Worm (Caenorhabditis elegans): Measurements from ENCODE around the gene gtap-2.

Gene gtap-2

DNA sequence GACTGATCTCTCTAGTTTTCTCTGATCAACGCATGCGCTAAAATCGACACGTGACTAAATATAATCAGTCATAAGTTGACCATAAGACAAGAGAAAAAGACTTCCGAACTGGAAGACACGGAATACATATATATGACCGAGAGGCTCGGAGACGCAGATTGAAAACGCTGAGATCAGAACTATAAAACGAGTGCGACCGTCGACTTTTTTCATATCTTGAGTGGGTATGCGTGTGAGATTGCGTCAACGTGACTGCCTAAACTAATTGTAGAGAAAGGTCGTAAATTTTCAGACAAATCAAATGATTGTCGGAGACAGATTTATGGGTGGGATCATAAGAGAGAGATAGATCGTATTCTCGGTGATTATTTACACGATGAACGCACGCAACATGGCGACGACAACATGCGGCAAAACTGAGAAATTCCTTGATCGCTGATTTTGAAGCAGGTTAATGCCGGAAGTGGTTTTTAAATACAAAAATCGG is 741 bp upstream of the gtap-2 start (continued):
- TF ChIP-seq nhr-90 (tag; optimal IDR thresholded peaks at IDR 0.05; ENCODE audit: poor library complexity) (peak; percentile 43), skn-1 (tag; optimal IDR thresholded peaks at IDR 0.05) (peak; percentile 26), lir-3 (tag; optimal IDR thresholded peaks at IDR 0.05; ENCODE audit: poor library complexity) (peak; percentile 28), elt-2 (tag; optimal IDR thresholded peaks at IDR 0.05) (peak; percentile 59), pax-3 (tag; optimal IDR thresholded peaks at IDR 0.05) (no peak), ztf-4 (tag; optimal IDR thresholded peaks at IDR 0.05) (peak; percentile 64), ceh-88 (GFP tag; IDR thresholded peaks at IDR 0.05) (no peak), nhr-77 (tag; optimal IDR thresholded peaks at IDR 0.05) (no peak), aha-1 (tag; optimal IDR thresholded peaks at IDR 0.05) (no peak), C16A3.4 (tag; optimal IDR thresholded peaks at IDR 0.05) (no peak), unc-62 (GFP tag; optimal IDR thresholded peaks at IDR 0.05) (no peak), lsy-2 (tag; optimal IDR thresholded peaks at IDR 0.05) (peak in 1 of 2 experiments; percentile 39), hpl-2 (GFP tag; optimal IDR thresholded peaks at IDR 0.05) (no peak), mdl-1 (tag; optimal IDR thresholded peaks at IDR 0.05) (peak in 1 of 2 experiments; percentile 66), swsn-7 (tag; optimal IDR thresholded peaks at IDR 0.05) (no peak), dsc-1 (tag; optimal IDR thresholded peaks at IDR 0.05) (no peak), nhr-20 (tag; optimal IDR thresholded peaks at IDR 0.05) (peak; percentile 65), unc-30 (tag; optimal IDR thresholded peaks at IDR 0.05) (no peak), nhr-84 (tag; optimal IDR thresholded peaks at IDR 0.05) (no peak), egl-27 (tag; optimal IDR thresholded peaks at IDR 0.05) (no peak), nhr-85 (tag) (peak; percentile 83), hlh-4 (tag; optimal IDR thresholded peaks at IDR 0.05) (no peak), lin-14 (GFP tag; optimal IDR thresholded peaks at IDR 0.05) (peak; percentile 28), jun-1 (tag; optimal IDR thresholded peaks at IDR 0.05) (peak; percentile 4), nhr-12 (tag; optimal IDR thresholded peaks at IDR 0.05) (no peak), pqm-1 (tag; optimal IDR thresholded peaks at IDR 0.05) (no peak), zip-4 (GFP tag; optimal IDR thresholded peaks at IDR 0.05) (no peak), snpc-4 (tag; optimal IDR thresholded peaks at IDR 0.05) (no peak), mab-9 (GFP tag; IDR thresholded peaks at IDR 0.05) (no peak)

DNA sequence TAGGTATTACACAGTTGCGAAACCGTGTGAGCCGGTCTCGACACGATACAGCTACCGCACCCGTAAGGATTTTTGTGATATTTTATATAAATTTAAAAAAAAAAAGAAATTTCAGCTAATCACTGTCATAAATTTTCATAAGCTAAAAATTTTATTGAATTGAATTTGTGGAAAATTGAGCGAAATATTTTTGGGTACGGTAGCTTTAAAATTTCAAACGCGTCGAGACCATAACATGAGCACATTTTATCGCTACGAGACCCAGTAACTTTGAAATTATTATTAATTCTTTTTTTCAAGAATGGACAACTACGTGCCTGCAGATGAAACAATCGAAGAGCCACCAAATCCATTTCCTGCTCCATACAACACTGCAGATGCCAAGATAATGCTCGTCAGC is 4.8 kb downstream of the gtap-2 start, which contains the start of gene ZK632.14:
TSS of gene ZK632.14 (plus strand) at position 301 of the 400 bp plus-strand sequence.
- no peak for TF ChIP-seq fkh-8 (tag; optimal IDR thresholded peaks at IDR 0.05)
- no peak for TF ChIP-seq nhr-19 (GFP tag; conservative IDR thresholded peaks at IDR 0.05)
- no peak for TF ChIP-seq unc-98 (GFP tag; IDR thresholded peaks at IDR 0.05)
- TF ChIP-seq xbp-1 (tag; optimal IDR thresholded peaks at IDR 0.05), result no peak
- no peak for TF ChIP-seq mab-9 (GFP tag; IDR thresholded peaks at IDR 0.05)
- no peak for TF ChIP-seq efl-1 (optimal IDR thresholded peaks at IDR 0.05)
- no peak for TF ChIP-seq efl-1 (GFP tag; optimal IDR thresholded peaks at IDR 0.05 in 1 of 2)
- no peak for TF ChIP-seq nhr-90 (tag; optimal IDR thresholded peaks at IDR 0.05; ENCODE audit: poor library complexity)
- no peak for TF ChIP-seq nhr-76 (tag; optimal IDR thresholded peaks at IDR 0.05)
- no peak for TF ChIP-seq pax-3 (tag; optimal IDR thresholded peaks at IDR 0.05)
- TF ChIP-seq snu-23 (GFP tag; optimal IDR thresholded peaks at IDR 0.05), result no peak
- no peak for TF ChIP-seq ztf-4 (tag; optimal IDR thresholded peaks at IDR 0.05)
- TF ChIP-seq hpl-2 (GFP tag; optimal IDR thresholded peaks at IDR 0.05), result no peak
- no peak for TF ChIP-seq aha-1 (tag; optimal IDR thresholded peaks at IDR 0.05)
- TF ChIP-seq Y116A8C.19 (tag; optimal IDR thresholded peaks at IDR 0.05; ENCODE audit: borderline replicate concordance), result no peak

DNA sequence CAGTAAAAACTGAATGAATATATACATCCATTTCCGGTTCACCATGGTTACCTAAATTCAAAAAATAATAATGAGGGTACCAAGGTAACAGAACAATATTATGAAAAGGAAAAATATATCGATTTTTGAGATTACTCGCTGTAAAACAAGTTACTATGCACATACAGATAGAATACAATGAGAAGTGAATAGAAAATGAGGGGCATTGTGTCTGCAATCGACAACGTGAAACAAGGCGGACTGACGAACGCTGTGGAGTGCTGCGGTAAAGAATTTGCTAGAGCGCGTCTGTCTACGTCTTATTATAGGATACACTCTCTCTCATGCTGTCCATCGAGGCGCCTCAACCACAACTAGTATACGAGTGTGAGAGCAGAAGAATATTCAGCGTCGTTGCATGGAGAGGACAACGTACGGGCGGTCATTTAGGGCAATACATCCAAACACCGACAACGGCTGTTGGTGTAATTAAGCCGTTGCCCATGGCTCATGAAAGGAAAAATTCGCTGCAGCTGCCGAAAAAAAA is 8.8 kb downstream of the gtap-2 start, which contains the start of gene cnx-1:
TSS of gene cnx-1 (minus strand) at position 51 of the 526 bp plus-strand sequence.
- TF ChIP-seq tlp-1 (tag; optimal IDR thresholded peaks at IDR 0.05) (no peak), lin-14 (GFP tag; optimal IDR thresholded peaks at IDR 0.05) (peak; percentile 76), efl-3 (GFP tag; optimal IDR thresholded peaks at IDR 0.05) (no peak), ama-1 (optimal IDR thresholded peaks at IDR 0.05) (no peak), fkh-8 (tag; optimal IDR thresholded peaks at IDR 0.05) (peak; percentile 36), nhr-71 (tag; optimal IDR thresholded peaks at IDR 0.05) (peak; percentile 14), ets-5 (GFP tag; IDR thresholded peaks at IDR 0.05) (no peak), unc-86 (tag; optimal IDR thresholded peaks at IDR 0.05) (no peak), F16B12.6 (tag; optimal IDR thresholded peaks at IDR 0.05) (peak; percentile 49), lsy-2 (tag; optimal IDR thresholded peaks at IDR 0.05) (peak in 1 of 2 experiments; percentile 30), mab-9 (GFP tag; IDR thresholded peaks at IDR 0.05) (no peak), hlh-4 (tag; optimal IDR thresholded peaks at IDR 0.05) (no peak), irx-1 (tag; optimal IDR thresholded peaks at IDR 0.05) (no peak), unc-98 (GFP tag; IDR thresholded peaks at IDR 0.05) (no peak), ceh-88 (GFP tag; IDR thresholded peaks at IDR 0.05) (no peak), rnt-1 (tag; optimal IDR thresholded peaks at IDR 0.05) (peak; percentile 3), lin-35 (GFP tag; optimal IDR thresholded peaks at IDR 0.05) (peak; percentile 6 to 42), mef-2 (tag; optimal IDR thresholded peaks at IDR 0.05) (no peak), C16A3.4 (tag; optimal IDR thresholded peaks at IDR 0.05) (no peak), mdl-1 (tag; optimal IDR thresholded peaks at IDR 0.05) (no peak), Y116A8C.19 (tag; optimal IDR thresholded peaks at IDR 0.05; ENCODE audit: borderline replicate concordance) (no peak), snu-23 (GFP tag; optimal IDR thresholded peaks at IDR 0.05) (peak; percentile 39)

Data from whole organism, L1 larva.